Fruit fly (Drosophila melanogaster) whole organism, embryonic: ENCODE results near the gene CG7611.
A peak's percentile ranks its signal among the peaks of the same experiment; 100 is the strongest.

Experiments
- Awh ChIP-seq: fragments of 200-800 bp; sonication (Bioruptor generic); IDR thresholded peaks from 2 replicates; pipeline ENCODE4, ENCODE4 v1.3.6; 2022; ENCODE audit warnings: missing biosample characterization, missing genetic modification characterization
- CG10654 ChIP-seq: fragments of 200-800 bp; sonication (Bioruptor generic); optimal IDR thresholded peaks from 2 replicates; lab custom pipeline; 2016; ENCODE audit warnings: missing biosample characterization, missing genetic modification characterization
- CG12659 ChIP-seq: fragments of 200-800 bp; sonication (Bioruptor generic); optimal IDR thresholded peaks from 3 replicates; lab custom pipeline; 2017; ENCODE audit warnings: mild to moderate bottlenecking, missing biosample characterization, missing genetic modification reagents, missing genetic modification characterization
- CG13287 ChIP-seq: fragments of 200-800 bp; sonication (Bioruptor generic); IDR thresholded peaks from 2 replicates; pipeline ENCODE4 v1.3.6; 2022; ENCODE audit warnings: missing biosample characterization, missing genetic modification characterization; ENCODE audit not compliant: partially characterized antibody
- CG13775 ChIP-seq: fragments of 200-800 bp; sonication (Bioruptor generic); optimal IDR thresholded peaks from 3 replicates; lab custom pipeline; 2017; ENCODE audit warnings: missing biosample characterization, mild to moderate bottlenecking, missing genetic modification characterization
- CG14441 ChIP-seq: fragments of 200-800 bp; sonication (Bioruptor generic); IDR thresholded peaks from 2 replicates; pipeline ENCODE4 v1.3.6; 2022; ENCODE audit warnings: missing biosample characterization, missing genetic modification characterization
- CG17359 ChIP-seq: fragments of 200-800 bp; sonication (Bioruptor generic); optimal IDR thresholded peaks from 3 replicates; lab custom pipeline; 2018; ENCODE audit warnings: missing biosample characterization, mild to moderate bottlenecking, missing genetic modification characterization, moderate library complexity
- CG17361 ChIP-seq: fragments of 200-800 bp; sonication (Bioruptor generic); IDR thresholded peaks from 3 replicates; pipeline ENCODE4 v1.3.6; 2022; ENCODE audit warnings: missing biosample characterization, missing genetic modification characterization
- CG17568 ChIP-seq: fragments of 200-800 bp; sonication (Bioruptor generic); optimal IDR thresholded peaks from 2 replicates; lab custom pipeline; 2018; ENCODE audit warnings: missing biosample characterization, mild to moderate bottlenecking, missing genetic modification characterization, moderate library complexity
- CG17912 ChIP-seq: fragments of 200-800 bp; sonication (Bioruptor generic); optimal IDR thresholded peaks from 2 replicates; lab custom pipeline; 2018; ENCODE audit warnings: missing biosample characterization, mild to moderate bottlenecking, missing genetic modification characterization
- CG31365 ChIP-seq: fragments of 200-800 bp; sonication (Bioruptor generic); optimal IDR thresholded peaks from 2 replicates; lab custom pipeline; 2018; ENCODE audit warnings: missing biosample characterization, mild to moderate bottlenecking, missing genetic modification characterization
- CG31388 ChIP-seq: fragments of 200-800 bp; sonication (Bioruptor generic); optimal IDR thresholded peaks from 2 replicates; lab custom pipeline; 2016; ENCODE audit warnings: missing biosample characterization, missing genetic modification characterization
- CG33213 ChIP-seq: fragments of 200-800 bp; sonication (Bioruptor generic); optimal IDR thresholded peaks from 3 replicates; lab custom pipeline; 2016; ENCODE audit warnings: missing biosample characterization, missing genetic modification characterization
- CG4707 ChIP-seq: fragments of 200-800 bp; sonication (Bioruptor generic); optimal IDR thresholded peaks from 2 replicates; lab custom pipeline; 2018; ENCODE audit warnings: missing biosample characterization, mild to moderate bottlenecking, missing genetic modification characterization, moderate library complexity
- CG4854 ChIP-seq: fragments of 200-800 bp; sonication (Bioruptor generic); optimal IDR thresholded peaks from 2 replicates; lab custom pipeline; 2016; ENCODE audit warnings: missing biosample characterization, missing genetic modification characterization, inconsistent platforms
- CG5180 ChIP-seq: fragments of 200-800 bp; sonication (Bioruptor generic); optimal IDR thresholded peaks from 3 replicates; lab custom pipeline; 2017; ENCODE audit warnings: missing biosample characterization, missing genetic modification characterization, mild to moderate bottlenecking, moderate library complexity, missing genetic modification reagents
- CG6254 ChIP-seq: fragments of 200-800 bp; sonication (Bioruptor generic); optimal IDR thresholded peaks from 3 replicates; lab custom pipeline; 2017; ENCODE audit warnings: mild to moderate bottlenecking, missing biosample characterization, missing genetic modification reagents, missing genetic modification characterization
- CG6791 ChIP-seq: fragments of 200-800 bp; sonication (Bioruptor generic); IDR thresholded peaks from 3 replicates; pipeline ENCODE4 v1.3.6; 2022; ENCODE audit warnings: missing biosample characterization, missing genetic modification characterization; ENCODE audit not compliant: partially characterized antibody
- CG8089 ChIP-seq: fragments of 200-800 bp; sonication (Bioruptor generic); optimal IDR thresholded peaks from 3 replicates; lab custom pipeline; 2016; ENCODE audit warnings: missing biosample characterization, missing genetic modification characterization
- CG8765 ChIP-seq: fragments of 200-800 bp; sonication (Bioruptor generic); IDR thresholded peaks from 2 replicates; pipeline ENCODE4 v1.3.6; 2022; ENCODE audit warnings: missing biosample characterization, missing genetic modification characterization
- CG9215 ChIP-seq: fragments of 200-800 bp; sonication (Bioruptor generic); IDR thresholded peaks from 2 replicates; pipeline ENCODE4 v1.3.6; 2022; ENCODE audit warnings: missing biosample characterization, missing genetic modification characterization
- Dbx ChIP-seq: fragments of 200-800 bp; sonication (Bioruptor generic); IDR thresholded peaks from 3 replicates; pipeline ENCODE4 v1.3.6; 2022; ENCODE audit warnings: missing biosample characterization, missing genetic modification characterization
- Ets65A ChIP-seq: fragments of 200-800 bp; sonication (Bioruptor generic); peaks from one replicate; lab custom pipeline; 2016; ENCODE audit warnings: missing biosample characterization, missing genetic modification characterization
- Jarid2 ChIP-seq: fragments of 200-800 bp; sonication (Bioruptor generic); optimal IDR thresholded peaks from 3 replicates; lab custom pipeline; 2017; ENCODE audit warnings: mild to moderate bottlenecking, missing biosample characterization, missing genetic modification reagents, missing genetic modification characterization
- Med ChIP-seq: fragments of 200-800 bp; sonication (Bioruptor generic); peaks from one replicate; lab custom pipeline; 2016; ENCODE audit warnings: missing biosample characterization, missing genetic modification characterization, mild to moderate bottlenecking, inconsistent platforms, moderate library complexity
- NC2α ChIP-seq: fragments of 200-800 bp; sonication (Bioruptor generic); optimal IDR thresholded peaks from 2 replicates; lab custom pipeline; 2016; ENCODE audit warnings: missing biosample characterization, missing genetic modification characterization
- Pdp1 ChIP-seq, 2 experiments: fragments of 200-800 bp; sonication (Bioruptor generic); optimal IDR thresholded peaks; 3 replicates each; lab custom pipeline; 2016; ENCODE audit warnings: missing biosample characterization in 2 of 2, missing genetic modification characterization in 2 of 2, mild to moderate bottlenecking in 1 of 2, moderate library complexity in 1 of 2
- amos ChIP-seq: fragments of 200-800 bp; sonication (Bioruptor generic); IDR thresholded peaks from 2 replicates; pipeline ENCODE4 v1.3.6; 2022; ENCODE audit warnings: missing biosample characterization, missing genetic modification characterization; ENCODE audit not compliant: partially characterized antibody
- ap ChIP-seq: fragments of 200-800 bp; sonication (Bioruptor generic); IDR thresholded peaks from 2 replicates; pipeline ENCODE4 v1.3.6; 2022; ENCODE audit warnings: missing biosample characterization, missing genetic modification characterization
- bsh ChIP-seq, 2 experiments: fragments of 200-800 bp; sonication (Bioruptor generic); optimal IDR thresholded peaks; 2 replicates each; lab custom pipeline; 2017 to 2018; ENCODE audit warnings: mild to moderate bottlenecking in 2 of 2, missing biosample characterization in 2 of 2, missing genetic modification characterization in 2 of 2, moderate library complexity in 1 of 2
- cwo ChIP-seq: fragments of 200-800 bp; sonication (Bioruptor generic); optimal IDR thresholded peaks from 3 replicates; lab custom pipeline; 2017; ENCODE audit warnings: missing biosample characterization, missing genetic modification characterization, mild to moderate bottlenecking, moderate library complexity, missing genetic modification reagents
- dm ChIP-seq: fragments of 200-800 bp; sonication (Bioruptor generic); optimal IDR thresholded peaks from 3 replicates; lab custom pipeline; 2016; ENCODE audit warnings: missing biosample characterization, missing genetic modification characterization
- gcm ChIP-seq: fragments of 200-800 bp; sonication (Bioruptor generic); optimal IDR thresholded peaks from 2 replicates; lab custom pipeline; 2019; ENCODE audit warnings: missing biosample characterization, mild to moderate bottlenecking, missing genetic modification characterization, moderate library complexity
- gfzf ChIP-seq: fragments of 200-800 bp; sonication (Bioruptor generic); optimal IDR thresholded peaks from 2 replicates; lab custom pipeline; 2016; ENCODE audit warnings: missing biosample characterization, mild to moderate bottlenecking, missing genetic modification characterization, moderate library complexity
- ind ChIP-seq: fragments of 200-800 bp; sonication (Bioruptor generic); optimal IDR thresholded peaks from 3 replicates; lab custom pipeline; 2016; ENCODE audit warnings: missing biosample characterization, missing genetic modification characterization
- lilli ChIP-seq: fragments of 200-800 bp; sonication (Bioruptor generic); optimal IDR thresholded peaks from 3 replicates; lab custom pipeline; 2016; ENCODE audit warnings: missing biosample characterization, missing genetic modification characterization
- odd ChIP-seq: fragments of 200-800 bp; sonication (Bioruptor generic); optimal IDR thresholded peaks from 2 replicates; lab custom pipeline; 2017; ENCODE audit warnings: missing biosample characterization, mild to moderate bottlenecking, missing genetic modification characterization
- p53 ChIP-seq: fragments of 200-800 bp; sonication (Bioruptor generic); optimal IDR thresholded peaks from 2 replicates; lab custom pipeline; 2016; ENCODE audit warnings: missing biosample characterization, missing genetic modification characterization
- pb ChIP-seq: fragments of 200-800 bp; sonication (Bioruptor generic); optimal IDR thresholded peaks from 3 replicates; lab custom pipeline; 2016; ENCODE audit warnings: missing biosample characterization, missing genetic modification characterization
- prd ChIP-seq, 3 experiments: fragments of >200 bp in 2 of 3; fragments of 200-800 bp in 1 of 3; sonication (Bioruptor generic) in 1 of 3; optimal IDR thresholded peaks in 2 of 3; IDR thresholded peaks in 1 of 3; 2 replicates in 2 of 3; 3 replicates in 1 of 3; pipeline versions ENCODE4 v1.3.6 to Lab custom; 2017 to 2022; ENCODE audit warnings: missing biosample characterization in 1 of 3, missing genetic modification characterization in 1 of 3
- scrt ChIP-seq: fragments of 200-800 bp; sonication (Bioruptor generic); optimal IDR thresholded peaks from 2 replicates; lab custom pipeline; 2018; ENCODE audit warnings: missing biosample characterization, mild to moderate bottlenecking, missing genetic modification characterization, moderate library complexity
- sens ChIP-seq: fragments of 200-800 bp; sonication (Bioruptor generic); peaks from one replicate; lab custom pipeline; 2016; ENCODE audit warnings: missing biosample characterization, missing genetic modification characterization
- sisA ChIP-seq: fragments of 200-800 bp; sonication (Bioruptor generic); IDR thresholded peaks from 2 replicates; pipeline ENCODE4 v1.3.6; 2022; ENCODE audit warnings: missing biosample characterization, missing genetic modification characterization
- sna ChIP-seq: fragments of 200-800 bp; sonication (Bioruptor generic); IDR thresholded peaks from 2 replicates; pipeline ENCODE4 v1.3.6; 2022; ENCODE audit warnings: missing biosample characterization, missing genetic modification characterization; ENCODE audit not compliant: partially characterized antibody
- sob ChIP-seq: fragments of 200-800 bp; sonication (Bioruptor generic); IDR thresholded peaks from 2 replicates; pipeline ENCODE4 v1.3.6; 2022; ENCODE audit warnings: missing biosample characterization, missing genetic modification characterization
- tin ChIP-seq: fragments of 200-800 bp; sonication (Bioruptor generic); optimal IDR thresholded peaks from 3 replicates; lab custom pipeline; 2016; ENCODE audit warnings: missing biosample characterization, missing genetic modification characterization
- tio ChIP-seq: fragments of 200-800 bp; sonication (Bioruptor generic); optimal IDR thresholded peaks from 2 replicates; lab custom pipeline; 2017; ENCODE audit warnings: missing biosample characterization, missing genetic modification characterization, inconsistent platforms
- tup ChIP-seq: fragments of 200-800 bp; sonication (Bioruptor generic); optimal IDR thresholded peaks from 2 replicates; lab custom pipeline; 2016; ENCODE audit warnings: missing biosample characterization, mild to moderate bottlenecking, missing genetic modification characterization, moderate library complexity
- wor ChIP-seq: fragments of 200-800 bp; sonication (Bioruptor generic); IDR thresholded peaks from 2 replicates; pipeline ENCODE4 v1.3.6; 2022; ENCODE audit warnings: missing biosample characterization, missing genetic modification characterization
- z ChIP-seq: fragments of 200-800 bp; sonication (Bioruptor generic); IDR thresholded peaks from 3 replicates; pipeline ENCODE4 v1.3.6; 2022; ENCODE audit warnings: missing biosample characterization, missing genetic modification characterization

Gene CG7611

dm6 chr3L:21568254-21568653, 45.3 kb downstream of the CG7611 start:
- TF ChIP-seq p53 (GFP tag; lab: Kevin White, UChicago) (no peak), Jarid2 (no peak), bsh (GFP tag; optimal IDR thresholded peaks at IDR 0.05; lab: Kevin White, UChicago) (no peak), dm (GFP tag; lab: Kevin White, UChicago) (no peak), CG8765 (no peak), Pdp1 (GFP tag; optimal IDR thresholded peaks at IDR 0.05; lab: Kevin White, UChicago) (peak in 1 of 2 experiments; percentile 92), CG13287 (no peak), sens (GFP tag; lab: Kevin White, UChicago) (peak; percentile 44), z (GFP tag; lab: Robert Waterston, UW) (no peak), amos (GFP tag; lab: Robert Waterston, UW) (no peak), lilli (GFP tag; lab: Kevin White, UChicago) (no peak), scrt (no peak), CG33213 (GFP tag; lab: Kevin White, UChicago) (no peak), CG8089 (GFP tag; lab: Kevin White, UChicago) (no peak), CG12659 (GFP tag; lab: Kevin White, UChicago) (no peak), tio (GFP tag; lab: Kevin White, UChicago) (no peak), tin (no peak), CG31365 (tag; lab: Kevin White, UChicago) (no peak), CG17568 (GFP tag; lab: Kevin White, UChicago) (no peak), Med (GFP tag; lab: Kevin White, UChicago) (peak; percentile 65), sisA (GFP tag; lab: Robert Waterston, UW) (no peak), CG17361 (GFP tag; lab: Robert Waterston, UW) (no peak), Ets65A (GFP tag; lab: Kevin White, UChicago) (peak; percentile 85), pb (GFP tag; lab: Kevin White, UChicago) (no peak), CG17359 (tag; lab: Kevin White, UChicago) (no peak), CG13775 (GFP tag; lab: Kevin White, UChicago) (no peak), tup (no peak), ind (GFP tag; lab: Kevin White, UChicago) (no peak), prd (optimal IDR thresholded peaks at IDR 0.05; lab: Kevin White, UChicago) (no peak), prd (GFP tag; IDR thresholded peaks at IDR 0.05; lab: Robert Waterston, UW) (no peak)

dm6 chr3L:21568848-21569372, 45.9 kb downstream of the CG7611 start, which contains the start of the genes CRIF and SMC5:
Gene CRIF, minus strand, starts transcription at chr3L:21568898.
Gene SMC5, plus strand, starts transcription at chr3L:21569176.
- TF ChIP-seq Dbx, result 0 out of 3 replicates have a peak, but pooled peaks have one; percentile 45
- TF ChIP-seq ap, result no peak; the same call in 1 of the 2 replicates
- peak; percentile 18 for TF ChIP-seq gfzf
- TF ChIP-seq sna (GFP tag; lab: Robert Waterston, UW), result no peak
- no peak; the same call in 1 of the 2 replicates for TF ChIP-seq Awh
- peak; percentile 84 for TF ChIP-seq gcm
- peak; percentile 93 for TF ChIP-seq Med (GFP tag; lab: Kevin White, UChicago)
- TF ChIP-seq sob (GFP tag; lab: Robert Waterston, UW), result 0 out of 2 replicates have a peak, but pooled peaks have one; percentile 47
- no peak for TF ChIP-seq wor (GFP tag; lab: Robert Waterston, UW)
- TF ChIP-seq CG10654 (GFP tag; lab: Kevin White, UChicago), result peak; percentile 42
- TF ChIP-seq CG14441 (GFP tag; lab: Robert Waterston, UW), result peak; percentile 48; the same call in 1 of the 2 replicates
- no peak for TF ChIP-seq cwo (GFP tag; lab: Kevin White, UChicago)
- TF ChIP-seq odd, result no peak
- TF ChIP-seq ind (GFP tag; lab: Kevin White, UChicago), result peak; percentile 74
- TF ChIP-seq CG9215 (GFP tag; lab: Robert Waterston, UW), result no peak; the same call in 1 of the 2 replicates
- no peak for TF ChIP-seq CG6254 (GFP tag; lab: Kevin White, UChicago)
- TF ChIP-seq CG5180, result no peak
- no peak for TF ChIP-seq NC2α (GFP tag; lab: Kevin White, UChicago)
- no peak for TF ChIP-seq CG17912
- no peak for TF ChIP-seq CG31388 (GFP tag; lab: Kevin White, UChicago)
- no peak for TF ChIP-seq CG6791
- TF ChIP-seq CG4854 (GFP tag; lab: Kevin White, UChicago), result peak; percentile 34
- no peak for TF ChIP-seq CG4707
